Fruit fly (Drosophila melanogaster) whole organism, pupa: ENCODE data around the gene CG13044.

Experiments
- CG12605 ChIP-seq: fragments of 200-800 bp; sonication (Bioruptor generic); IDR thresholded peaks from 2 replicates; pipeline ENCODE4 v1.3.6; 2022; ENCODE audit warnings: missing biosample characterization, missing genetic modification characterization
- CG14655 ChIP-seq: fragments of 200-800 bp; sonication (Bioruptor generic); optimal IDR thresholded peaks from 3 replicates; lab custom pipeline; 2017; ENCODE audit warnings: mild to moderate bottlenecking, missing biosample characterization, missing genetic modification reagents, missing genetic modification characterization
- Pif1B ChIP-seq: fragments of 200-800 bp; sonication (Bioruptor generic); optimal IDR thresholded peaks from 3 replicates; lab custom pipeline; 2016; ENCODE audit warnings: missing biosample characterization, missing genetic modification characterization

- TF ChIP-seq CG12605 (GFP tag; lab: Robert Waterston, UW) (no peak), Pif1B (GFP tag; lab: Kevin White, UChicago) (no peak), CG14655 (no peak)
Observed at dm6 chr3L:16323372-16323771, 20.4 kb upstream of the CG13044 start, which contains the start of gene CG13059.
